Fruit fly (Drosophila melanogaster) whole organism, larva: ENCODE measurements around the gene wrm1.

Experiments used
- noc ChIP-seq: fragments of 200-800 bp; sonication (Bioruptor generic); optimal IDR thresholded peaks from 3 replicates; lab custom pipeline; 2019; ENCODE audit warnings: missing biosample characterization, mild to moderate bottlenecking, missing genetic modification characterization, moderate library complexity

The wrm1 gene

DNA sequence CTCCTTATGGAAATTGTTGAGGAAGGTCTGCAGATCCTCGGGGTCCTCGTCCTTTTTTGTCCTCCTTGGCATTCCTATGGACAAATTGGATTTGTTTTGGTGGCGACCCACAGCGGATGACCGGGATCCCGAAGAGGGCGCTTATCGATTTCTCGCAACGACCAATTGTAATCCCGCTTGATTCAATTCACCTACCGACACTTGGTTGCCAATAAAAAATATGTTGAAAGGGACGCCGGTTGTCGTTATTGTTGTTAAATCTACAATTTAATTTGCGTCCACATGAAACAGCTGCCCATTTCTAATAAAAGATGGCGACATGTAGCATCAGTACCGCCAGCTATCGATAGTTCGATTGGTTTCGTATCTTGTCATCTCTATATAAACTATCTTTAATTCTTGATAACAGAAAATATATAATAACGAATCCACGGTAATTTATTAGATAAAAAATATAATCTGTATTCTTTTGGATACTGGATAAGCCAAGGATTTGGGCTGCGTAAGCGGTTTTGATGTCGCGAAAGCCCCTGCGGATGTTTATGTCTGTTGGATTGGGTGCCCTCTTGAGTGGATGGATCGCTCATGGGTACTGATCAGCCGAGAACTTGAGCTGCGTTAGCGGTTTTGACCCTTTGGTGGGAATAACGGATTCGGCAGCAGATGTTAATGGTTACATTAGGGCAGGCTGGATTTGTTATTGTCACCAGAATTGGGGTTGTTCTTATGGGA is 21.5 kb upstream of the wrm1 start, which contains the start of gene CTCF:
CTCF (minus strand) TSS at position 328 of the 732 bp plus-strand sequence.
- TF ChIP-seq noc, result peak; percentile 10

DNA sequence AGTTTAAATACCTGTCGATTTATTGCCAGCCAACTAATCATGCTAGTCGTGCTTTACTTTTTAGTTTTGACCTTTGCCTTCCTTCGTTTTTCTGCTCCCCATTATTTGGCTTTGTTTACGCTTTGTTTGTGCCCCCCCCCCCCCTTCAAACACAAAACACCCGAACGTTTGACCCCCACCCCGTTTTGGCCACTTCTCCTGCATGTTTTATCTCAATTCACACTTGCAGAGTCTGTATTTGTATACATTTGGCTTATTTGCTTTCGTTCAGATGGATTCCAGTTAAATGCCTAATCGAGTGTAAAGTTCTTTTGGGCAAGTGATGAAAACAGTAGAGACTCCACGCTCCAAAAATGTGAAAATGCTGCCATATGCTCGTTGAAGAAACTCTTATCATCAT is 14.3 kb upstream of the wrm1 start:
- TF ChIP-seq noc, result peak; percentile 45

DNA sequence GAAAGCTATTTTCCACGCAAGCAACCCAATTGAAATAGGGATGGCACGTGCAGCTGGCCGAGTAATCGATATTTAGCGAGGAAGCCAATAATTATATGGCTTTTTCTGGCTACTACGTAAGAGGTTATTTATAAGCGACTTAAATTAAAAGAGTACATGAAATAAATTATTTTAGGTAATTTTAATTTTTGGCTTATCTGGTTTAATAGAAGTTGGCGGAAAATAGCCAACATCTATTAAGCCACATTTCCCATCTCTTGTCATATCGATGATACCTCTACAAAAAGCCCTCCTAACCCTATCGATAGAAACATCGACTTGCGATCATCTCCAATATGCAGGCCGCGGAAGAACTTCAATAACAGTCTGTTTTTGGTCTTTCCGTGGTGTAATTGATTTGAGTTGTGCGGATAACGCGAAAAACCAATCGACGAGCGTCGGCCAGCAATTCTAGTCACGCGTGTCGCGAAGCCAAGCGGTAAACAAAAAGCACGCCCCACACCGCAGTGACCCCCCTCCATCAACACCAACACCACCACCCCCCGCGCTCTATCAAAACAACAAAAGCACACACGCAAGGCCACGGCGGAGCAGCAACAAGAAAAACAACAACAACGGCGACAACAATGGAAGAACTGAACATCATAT is 13.1 kb upstream of the wrm1 start, which contains the start of the genes Srp19 and qm:
Srp19 (minus strand) TSS at position 51 of the 648 bp plus-strand sequence.
qm (plus strand) TSS at position 330 of the 648 bp plus-strand sequence.
- TF ChIP-seq noc, result peak; percentile 33

DNA sequence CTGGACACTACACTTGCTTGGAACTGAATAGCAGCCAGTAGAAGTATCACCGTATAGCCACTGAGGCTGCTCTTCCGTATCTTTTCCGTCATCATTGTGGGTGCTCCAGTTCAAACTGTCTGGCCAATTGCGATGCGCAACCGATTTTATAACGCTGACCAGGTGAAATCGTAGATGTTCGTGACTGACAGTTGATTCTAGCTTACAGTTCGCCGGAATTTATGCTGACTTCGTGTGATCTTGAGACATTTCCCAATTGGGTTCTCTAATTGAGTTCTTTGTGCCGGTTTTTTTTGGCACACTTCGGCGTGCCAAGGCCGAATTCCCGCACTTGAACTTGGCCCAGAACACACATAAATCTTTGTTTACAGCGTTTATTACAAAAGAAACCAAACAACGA is 11.9 kb upstream of the wrm1 start, which contains the start of gene CG14834:
CG14834 (minus strand) TSS at position 173 of the 400 bp plus-strand sequence.
- no peak for TF ChIP-seq noc

DNA sequence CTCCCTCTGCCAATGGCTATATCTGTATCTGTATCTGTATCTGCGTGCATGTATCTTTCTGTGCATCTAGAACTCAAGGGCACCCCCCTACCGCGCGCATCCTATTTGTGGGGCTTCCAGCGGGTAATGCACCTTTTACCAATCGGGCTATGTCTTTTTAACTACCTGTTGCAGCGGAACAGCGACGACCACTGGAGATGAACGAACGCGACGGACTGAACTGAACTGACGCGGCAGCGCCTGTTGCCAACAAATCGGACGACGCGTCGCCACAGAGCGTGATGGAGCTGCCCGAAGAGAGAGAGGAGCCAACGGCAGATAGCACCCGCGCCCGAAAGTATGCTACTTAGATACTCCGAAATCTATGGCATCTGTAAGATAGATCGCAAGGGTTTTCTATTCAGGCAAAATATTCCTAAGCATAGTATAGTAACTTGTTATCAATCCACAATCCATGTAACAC is 10.0 kb upstream of the wrm1 start, which contains the start of gene Cln7:
Cln7 (minus strand) TSS at position 219 of the 463 bp plus-strand sequence.
- peak; percentile 64 for TF ChIP-seq noc

DNA sequence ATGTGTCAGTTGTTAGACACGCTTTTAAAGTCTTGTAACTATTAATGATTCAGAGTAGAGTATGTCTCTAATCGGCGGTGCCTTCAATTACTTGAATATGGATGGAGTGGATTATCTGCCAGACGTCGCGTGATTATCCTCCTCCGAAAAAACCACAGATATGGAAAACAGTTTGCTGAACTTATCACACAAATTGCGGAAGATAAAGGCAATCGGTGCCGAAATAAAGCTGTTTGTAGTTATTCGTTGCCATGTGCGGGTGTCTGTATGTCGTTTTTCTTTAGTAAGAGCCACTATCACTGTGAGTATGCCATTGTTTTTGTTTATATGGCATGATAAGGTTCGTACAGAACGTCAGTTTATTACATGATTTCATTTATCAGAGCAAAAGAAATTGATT is 9.0 kb upstream of the wrm1 start:
- TF ChIP-seq noc, result no peak

DNA sequence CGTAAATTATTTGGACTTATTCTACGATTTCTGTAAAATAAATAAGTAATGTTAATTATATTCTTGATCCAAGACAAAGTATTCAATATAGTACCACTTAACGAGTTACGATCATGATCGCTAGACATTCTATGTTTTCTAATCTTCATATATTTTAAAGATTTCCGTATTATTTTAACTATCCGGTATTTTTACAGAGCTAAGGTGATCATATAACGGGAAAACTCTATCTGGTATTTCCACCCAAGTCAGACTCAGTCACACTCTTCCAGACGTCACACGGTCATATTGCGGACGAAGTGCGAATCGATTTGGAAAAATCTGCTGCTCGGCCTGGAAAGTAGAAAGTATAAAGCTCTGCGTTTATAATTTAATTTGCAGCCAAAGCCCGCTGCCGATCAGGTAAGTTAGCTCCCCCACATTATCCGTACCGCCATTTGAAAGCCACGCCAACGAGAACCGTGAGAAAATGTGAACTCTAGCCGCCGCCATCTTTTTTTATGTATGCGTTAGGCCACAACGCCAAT is 4.3 kb upstream of the wrm1 start, which contains the start of the genes lark and eco:
lark (plus strand) TSS at position 51 of the 527 bp plus-strand sequence.
eco (minus strand) TSS at position 125 of the 527 bp plus-strand sequence.
- TF ChIP-seq noc, result no peak

DNA sequence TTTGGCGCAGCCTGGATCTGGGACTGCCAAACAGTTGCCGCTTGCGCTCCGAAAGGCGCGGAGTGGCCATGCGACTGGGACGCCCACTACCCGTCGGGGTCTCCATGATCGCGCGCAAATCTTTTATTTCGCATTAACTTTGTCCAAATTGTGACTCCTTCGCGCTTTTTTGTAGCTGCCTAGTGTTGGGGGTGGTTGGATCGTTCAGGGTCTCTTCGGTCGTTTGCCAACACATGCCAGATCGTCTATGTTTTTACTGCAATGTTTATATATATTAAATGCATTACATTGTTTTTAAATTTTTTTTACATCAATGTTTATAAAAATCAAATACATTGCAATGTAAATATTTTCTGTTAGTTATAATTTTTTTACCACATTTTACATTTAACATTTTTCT is 3.8 kb upstream of the wrm1 start:
- no peak for TF ChIP-seq noc

DNA sequence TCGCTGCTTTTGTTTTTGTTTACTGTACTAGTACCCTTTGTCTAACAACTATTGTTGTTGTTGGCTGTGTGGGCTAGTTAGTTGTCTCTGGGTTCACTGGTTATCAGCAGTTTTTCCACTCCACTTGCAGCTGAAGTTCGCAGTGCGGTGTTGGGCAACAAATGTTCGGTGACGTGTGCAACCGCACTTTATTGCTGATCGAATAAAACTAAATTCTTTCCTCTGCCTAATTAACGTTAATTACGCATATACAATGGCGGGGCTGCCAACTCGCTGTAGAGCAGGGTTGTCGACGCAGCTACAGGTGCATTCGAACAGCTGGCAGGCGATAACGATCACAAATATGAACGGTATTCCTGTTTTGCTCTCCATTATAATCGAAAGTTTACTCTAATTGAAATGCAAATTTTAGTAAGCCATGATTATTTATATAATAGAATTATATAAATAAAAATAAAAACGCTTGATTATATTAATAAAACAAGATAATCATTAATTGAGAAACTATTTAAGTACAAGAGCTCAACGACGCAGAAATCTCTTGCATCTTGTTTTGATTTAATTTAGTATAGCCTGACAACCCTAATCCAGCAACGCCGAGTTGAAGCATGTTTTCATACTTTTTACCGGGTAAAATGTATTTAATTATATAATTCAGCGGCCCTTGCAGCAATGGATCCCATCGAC is 6.3 kb downstream of the wrm1 start, which contains the start of the genes mrva, CG42307 and mus312:
mrva (minus strand) TSS at position 276 of the 687 bp plus-strand sequence.
CG42307 (plus strand) TSS at position 566 of the 687 bp plus-strand sequence.
mus312 (plus strand) TSS at position 566 of the 687 bp plus-strand sequence.
- TF ChIP-seq noc, result no peak

DNA sequence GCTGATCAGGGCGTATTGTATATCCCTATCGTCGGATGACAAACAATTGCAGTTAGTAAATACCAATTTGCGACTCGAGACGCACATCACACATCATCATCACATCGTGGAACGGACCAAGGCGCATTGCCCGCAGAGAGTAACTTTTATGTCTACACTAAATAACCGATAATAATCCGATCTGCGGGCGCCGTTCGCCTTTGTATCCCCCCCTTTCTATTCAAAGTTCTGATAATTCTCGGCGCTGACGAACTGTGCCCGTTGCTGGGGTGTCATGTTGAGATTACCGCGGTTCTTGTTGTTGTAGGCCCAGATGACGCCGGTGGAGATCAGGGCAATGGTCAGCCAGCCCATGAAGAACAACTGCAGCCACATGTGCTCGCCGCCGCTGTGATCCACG is 8.3 kb downstream of the wrm1 start:
- TF ChIP-seq noc, result no peak

DNA sequence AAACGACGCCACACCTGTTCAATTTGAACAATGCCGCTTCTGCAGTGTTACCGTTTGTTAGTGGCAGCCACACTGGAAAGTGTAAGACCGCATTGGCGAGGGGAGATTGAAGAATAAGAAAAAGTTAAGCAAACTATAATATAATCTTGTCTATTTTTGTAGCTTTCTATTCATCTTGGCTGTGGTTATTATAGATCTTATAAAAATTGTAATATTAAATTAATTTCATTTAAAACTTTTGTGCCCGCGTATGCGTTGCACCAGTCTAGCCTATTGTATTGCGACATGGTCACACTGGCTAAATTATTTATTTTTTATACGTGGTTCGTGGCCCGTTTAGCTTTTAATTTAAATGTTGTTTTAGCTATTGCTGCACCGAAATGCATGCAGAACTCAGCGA is 11.7 kb downstream of the wrm1 start, which contains the start of the genes RhoGEF4 and Rint1:
RhoGEF4 (minus strand) TSS at position 64 of the 400 bp plus-strand sequence.
Rint1 (plus strand) TSS at position 272 of the 400 bp plus-strand sequence.
- TF ChIP-seq noc, result peak; percentile 42

DNA sequence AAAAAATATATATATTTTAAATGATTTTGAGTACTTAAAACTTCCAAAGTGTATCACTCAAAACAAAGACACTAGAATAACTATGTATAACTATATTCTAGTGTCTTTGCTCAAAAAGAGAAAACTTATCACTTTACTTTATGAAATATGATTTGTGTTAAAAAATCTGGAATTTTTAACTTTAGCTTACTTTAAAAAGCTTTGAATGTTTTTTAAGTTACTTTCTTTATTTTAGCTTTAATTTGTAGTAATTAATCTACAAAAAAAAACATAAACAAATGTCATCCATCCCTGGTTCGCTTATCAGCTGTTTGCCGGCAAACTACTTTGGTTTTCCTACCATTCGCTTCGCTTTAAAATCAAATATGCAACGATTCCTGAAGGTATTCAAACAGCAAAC is 15.3 kb downstream of the wrm1 start, which contains the start of gene CG8607:
CG8607 (plus strand) TSS at position 301 of the 400 bp plus-strand sequence.
- TF ChIP-seq noc, result no peak

DNA sequence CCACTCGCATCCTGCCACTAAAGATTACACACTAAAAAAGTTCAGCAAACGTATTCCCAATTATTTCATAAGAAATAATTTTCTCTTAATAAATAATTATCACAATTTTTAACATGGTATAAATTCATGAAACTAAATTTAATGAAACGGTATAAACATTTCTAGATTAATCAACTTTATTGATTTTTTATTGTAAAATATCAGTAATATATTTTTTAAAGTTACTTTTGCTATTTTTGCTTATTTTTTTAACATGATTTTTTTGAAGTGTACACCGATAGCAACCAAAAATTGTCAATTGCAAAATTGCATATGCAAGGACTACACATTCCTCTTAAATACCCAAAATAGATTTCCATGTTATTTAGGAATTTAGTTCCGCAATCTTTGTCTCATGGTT is 20.9 kb downstream of the wrm1 start:
- TF ChIP-seq noc, result no peak

DNA sequence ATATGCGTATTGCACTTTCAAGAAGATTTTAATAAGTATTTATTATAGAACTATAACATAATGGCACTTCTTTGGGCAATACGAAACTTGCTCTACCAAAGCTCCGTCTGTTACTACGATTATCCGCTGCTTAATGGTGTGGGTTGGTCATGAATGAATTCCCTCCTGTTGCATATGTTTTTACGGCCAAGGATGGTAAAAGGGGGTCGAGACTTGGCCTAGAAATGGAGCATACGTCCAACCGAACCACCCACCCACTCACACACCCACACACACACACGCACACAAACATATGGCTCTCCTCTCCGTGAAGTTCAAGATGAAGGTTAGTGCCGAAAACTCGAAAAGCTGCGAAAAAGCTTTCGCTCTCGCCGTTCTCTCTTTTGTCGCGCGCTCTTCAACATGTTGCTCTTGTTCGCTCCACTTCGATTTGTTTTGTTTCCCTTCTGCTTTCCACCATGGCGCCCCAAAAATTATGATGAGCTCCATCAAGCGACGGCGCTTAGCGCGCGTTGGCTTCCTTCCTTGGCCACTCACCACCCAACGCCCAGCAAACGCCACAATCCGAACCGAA is 21.4 kb downstream of the wrm1 start:
- no peak for TF ChIP-seq noc

DNA sequence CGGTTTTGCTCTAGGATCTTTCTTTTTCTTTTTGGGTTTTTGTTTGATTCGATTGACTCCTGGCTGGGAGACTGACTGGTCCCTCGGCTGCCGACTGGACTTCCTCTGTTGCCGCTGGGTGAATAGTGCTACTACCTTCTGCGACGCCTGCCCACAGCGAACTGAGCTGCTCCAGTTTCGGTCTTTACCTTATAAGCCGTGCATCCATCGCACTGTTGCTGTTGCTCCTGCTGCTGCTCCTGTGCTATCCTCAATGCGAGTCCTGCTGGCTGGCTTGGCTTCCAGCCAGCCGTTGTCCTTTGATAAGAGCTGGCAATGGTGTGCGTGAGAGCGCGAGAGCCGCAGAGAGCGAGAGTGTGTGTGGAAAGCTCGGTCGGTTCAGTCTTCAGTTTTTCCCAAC is 22.3 kb downstream of the wrm1 start, which contains the start of gene unc-13-4A:
unc-13-4A (minus strand) TSS at position 143 of the 400 bp plus-strand sequence.
- TF ChIP-seq noc, result no peak
